Fruit fly (Drosophila melanogaster): ENCODE measurements around the gene Syx17.

The Syx17 gene

DNA sequence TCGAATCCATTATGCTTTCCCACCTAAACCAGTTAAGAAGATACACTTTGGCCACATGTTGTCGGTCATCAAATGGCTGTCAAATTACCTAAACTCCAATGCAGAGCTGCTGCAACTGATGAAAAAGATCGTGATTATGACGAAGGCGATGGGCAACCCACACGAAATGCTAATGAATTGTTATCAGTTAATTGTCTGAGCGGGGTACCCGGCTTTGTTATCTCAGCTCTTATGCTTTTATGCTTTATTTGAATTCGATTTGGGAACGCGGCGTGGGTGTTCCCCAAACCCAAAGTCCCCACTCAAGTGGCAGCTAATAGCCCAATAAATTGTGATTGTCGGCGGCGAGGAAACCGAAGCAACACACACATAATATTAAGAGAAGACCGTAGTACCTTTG, 20.7 kb upstream of the Syx17 start (continued):
- TF ChIP-seq Lhr (GFP tag; optimal IDR thresholded peaks at IDR 0.05) (no peak), CG18011 (GFP tag; optimal IDR thresholded peaks at IDR 0.05) (no peak), CG9932 (GFP tag; IDR thresholded peaks at IDR 0.05) (no peak), Trl (optimal IDR thresholded peaks at IDR 0.05) (no peak), Trl (GFP tag; optimal IDR thresholded peaks at IDR 0.05) (no peak), chinmo (GFP tag; IDR thresholded peaks at IDR 0.05; ENCODE audit: partially characterized antibody) (no peak), sisA (GFP tag; IDR thresholded peaks at IDR 0.05) (no peak), oc (tag; optimal IDR thresholded peaks at IDR 0.05) (peak; percentile 75), ac (GFP tag; optimal IDR thresholded peaks at IDR 0.05) (no peak), CG13424 (tag; optimal IDR thresholded peaks at IDR 0.05) (no peak), CG16863 (GFP tag; optimal IDR thresholded peaks at IDR 0.05) (no peak), CG10462 (GFP tag; optimal IDR thresholded peaks at IDR 0.05) (no peak), CG1792 (GFP tag; optimal IDR thresholded peaks at IDR 0.05) (no peak), slbo (GFP tag; IDR thresholded peaks at IDR 0.05) (no peak), kni (GFP tag; optimal IDR thresholded peaks at IDR 0.05) (peak; percentile 6), CG12942 (GFP tag; optimal IDR thresholded peaks at IDR 0.05) (no peak), knrl (GFP tag; IDR thresholded peaks at IDR 0.05; ENCODE audit: partially characterized antibody) (no peak), tio (GFP tag; optimal IDR thresholded peaks at IDR 0.05) (no peak), vvl (GFP tag; IDR thresholded peaks at IDR 0.05) (peak; percentile 62)

dm6 chr3L:4383104-4383503, 20.2 kb upstream of the Syx17 start:
- TF ChIP-seq CG10209 (GFP tag; optimal IDR thresholded peaks at IDR 0.05): no peak
- TF ChIP-seq exex (tag; optimal IDR thresholded peaks at IDR 0.05): no peak
- TF ChIP-seq phol (tag; optimal IDR thresholded peaks at IDR 0.05): peak; percentile 36
- TF ChIP-seq bsh (GFP tag; optimal IDR thresholded peaks at IDR 0.05): peak; percentile 27 to 44
- TF ChIP-seq CG18476 (GFP tag; optimal IDR thresholded peaks at IDR 0.05): peak; percentile 4
- peak; percentile 2 for TF ChIP-seq CG11504 (tag; optimal IDR thresholded peaks at IDR 0.05)
- TF ChIP-seq CG13123 (GFP tag; optimal IDR thresholded peaks at IDR 0.05): no peak
- TF ChIP-seq CG17912 (GFP tag; optimal IDR thresholded peaks at IDR 0.05): no peak
- TF ChIP-seq Hr51 (GFP tag; optimal IDR thresholded peaks at IDR 0.05): no peak
- no peak for TF ChIP-seq TFAM (GFP tag; optimal IDR thresholded peaks at IDR 0.05)
- no peak for TF ChIP-seq crc (GFP tag; optimal IDR thresholded peaks at IDR 0.05)
- TF ChIP-seq CG10321 (GFP tag; IDR thresholded peaks at IDR 0.05): no peak
- no peak for TF ChIP-seq Jarid2 (GFP tag; optimal IDR thresholded peaks at IDR 0.05)
- TF ChIP-seq CG8388 (GFP tag; optimal IDR thresholded peaks at IDR 0.05): no peak
- no peak for TF ChIP-seq tll (GFP tag; optimal IDR thresholded peaks at IDR 0.05)
- no peak for TF ChIP-seq nmo (GFP tag; optimal IDR thresholded peaks at IDR 0.05)
- TF ChIP-seq salm (tag; optimal IDR thresholded peaks at IDR 0.05): no peak
- no peak for TF ChIP-seq CG17829 (tag; optimal IDR thresholded peaks at IDR 0.05)
- TF ChIP-seq CG10267 (tag; optimal IDR thresholded peaks at IDR 0.05): peak; percentile 5
- TF ChIP-seq CG17361 (GFP tag; IDR thresholded peaks at IDR 0.05): 0 out of 3 replicates have a peak, but pooled peaks have one; percentile 22
- peak; percentile 18 for TF ChIP-seq D19A (tag; optimal IDR thresholded peaks at IDR 0.05)
- peak; percentile 35 for TF ChIP-seq gem (tag; optimal IDR thresholded peaks at IDR 0.05)
- TF ChIP-seq Xrp1 (GFP tag; IDR thresholded peaks at IDR 0.05): peak; percentile 38; the same call in 1 of the 2 replicates
- 0 out of 3 replicates have a peak, but pooled peaks have one; percentile 17 for TF ChIP-seq croc (GFP tag; conservative IDR thresholded peaks at IDR 0.05)
- TF ChIP-seq Mrtf (GFP tag; IDR thresholded peaks at IDR 0.05): no peak
- no peak for TF ChIP-seq rib (GFP tag; IDR thresholded peaks at IDR 0.05)
- TF ChIP-seq lbe (GFP tag; optimal IDR thresholded peaks at IDR 0.05): peak; percentile 21
- TF ChIP-seq Awh (GFP tag; IDR thresholded peaks at IDR 0.05): no peak
- no peak for TF ChIP-seq sug (tag; optimal IDR thresholded peaks at IDR 0.05)
- no peak for TF ChIP-seq CG31365 (tag; optimal IDR thresholded peaks at IDR 0.05)
- peak; percentile 29 for TF ChIP-seq CG2712 (tag; optimal IDR thresholded peaks at IDR 0.05)
- no peak for TF ChIP-seq twi (tag; optimal IDR thresholded peaks at IDR 0.05)
